Worm (Caenorhabditis elegans) whole organism, early embryonic: ENCODE measurements around the gene C43D7.7.

Experiments used
- B0310.2 ChIP-seq: sonication (generic microtip); optimal IDR thresholded peaks from 2 replicates; lab custom pipeline; 2016; ENCODE audit warnings: mild to moderate bottlenecking, missing genetic modification characterization, missing compliant biosample characterization
- F13C5.2 ChIP-seq: sonication (generic microtip); optimal IDR thresholded peaks from 2 replicates; lab custom pipeline; 2017; ENCODE audit warnings: mild to moderate bottlenecking, missing genetic modification characterization, inconsistent platforms, missing compliant biosample characterization
- aly-1 ChIP-seq: sonication (generic microtip); optimal IDR thresholded peaks from 2 replicates; lab custom pipeline; 2016; ENCODE audit warnings: missing genetic modification characterization, missing compliant biosample characterization
- ama-1 ChIP-seq: fragments of 150-350 bp; optimal IDR thresholded peaks from 2 replicates; lab custom pipeline; 2014
- ceh-13 ChIP-seq: fragments of 200-800 bp; sonication (Bioruptor generic); optimal IDR thresholded peaks from 2 replicates; lab custom pipeline; 2018; ENCODE audit warnings: mild to moderate bottlenecking, missing genetic modification characterization, missing compliant biosample characterization
- ceh-36 ChIP-seq: sonication (generic microtip); optimal IDR thresholded peaks from 2 replicates; lab custom pipeline; 2016; ENCODE audit warnings: missing genetic modification characterization, inconsistent platforms, missing compliant biosample characterization
- ets-7 ChIP-seq: sonication (generic microtip); optimal IDR thresholded peaks from 2 replicates; lab custom pipeline; 2016; ENCODE audit warnings: missing genotype, missing genetic modification characterization, missing compliant biosample characterization
- flt-1 ChIP-seq: fragments of 200-800 bp; sonication (Bioruptor generic); IDR thresholded peaks from 2 replicates; pipeline ENCODE4 v1.3.6; 2022; ENCODE audit warnings: missing genetic modification characterization, missing compliant biosample characterization
- hmbx-1 ChIP-seq: sonication (generic microtip); optimal IDR thresholded peaks from 2 replicates; lab custom pipeline; 2016; ENCODE audit warnings: mild to moderate bottlenecking, missing genetic modification characterization, missing compliant biosample characterization
- hmg-4 ChIP-seq: fragments of 200-800 bp; sonication (Bioruptor generic); optimal IDR thresholded peaks from 2 replicates; lab custom pipeline; 2018; ENCODE audit warnings: mild to moderate bottlenecking, missing genetic modification characterization, missing compliant biosample characterization
- hnd-1 ChIP-seq: sonication (generic microtip); optimal IDR thresholded peaks from 2 replicates; lab custom pipeline; 2016; ENCODE audit warnings: missing genetic modification characterization, missing compliant biosample characterization
- pes-1 ChIP-seq: fragments of 200-800 bp; sonication (Bioruptor generic); IDR thresholded peaks from 2 replicates; pipeline ENCODE4 v1.3.6; 2022; ENCODE audit warnings: missing genetic modification reagents, missing genetic modification characterization, missing compliant biosample characterization
- scrt-1 ChIP-seq: fragments of 200-800 bp; sonication (Bioruptor generic); IDR thresholded peaks from 2 replicates; pipeline ENCODE4 v1.3.6; 2022; ENCODE audit warnings: missing genetic modification characterization, missing compliant biosample characterization
- sea-1 ChIP-seq: fragments of 200-800 bp; sonication (Bioruptor generic); conservative IDR thresholded peaks from 2 replicates; pipeline ENCODE4 v1.3.6; 2022; ENCODE audit warnings: missing genetic modification characterization, missing compliant biosample characterization
- tbx-11 ChIP-seq: fragments of 200-800 bp; sonication (Bioruptor generic); IDR thresholded peaks from 2 replicates; pipeline ENCODE4 v1.3.6; 2022; ENCODE audit warnings: missing genetic modification characterization, missing compliant biosample characterization
- tbx-37 ChIP-seq: fragments of 200-800 bp; sonication (Bioruptor generic); conservative IDR thresholded peaks from 2 replicates; pipeline ENCODE4 v1.3.6; 2022; ENCODE audit warnings: missing genetic modification reagents, missing genetic modification characterization, missing compliant biosample characterization
- tra-4 ChIP-seq: sonication (generic microtip); optimal IDR thresholded peaks from 2 replicates; lab custom pipeline; 2017; ENCODE audit warnings: missing genetic modification characterization, missing compliant biosample characterization

Gene C43D7.7

ce11 chrV:19319460-19319995 lies at the start of gene C43D7.7:
Gene C43D7.7 (minus strand): TSS chrV:19319510.
- no peak for TF ChIP-seq pes-1 (GFP tag; lab: Robert Waterston, UW)
- TF ChIP-seq hmg-4 (GFP tag; lab: Kevin White, UChicago): no peak
- no peak for TF ChIP-seq scrt-1 (GFP tag; lab: Robert Waterston, UW)
- TF ChIP-seq ceh-13: no peak

- no peak for TF ChIP-seq hnd-1 (tag; lab: Kevin White, UChicago)
- TF ChIP-seq hmg-4 (GFP tag; lab: Kevin White, UChicago): no peak
- no peak for TF ChIP-seq hmbx-1
- no peak for TF ChIP-seq flt-1 (GFP tag; lab: Robert Waterston, UW)
- no peak for TF ChIP-seq ceh-36
- no peak for TF ChIP-seq tbx-11 (GFP tag; lab: Robert Waterston, UW)
- no peak for TF ChIP-seq aly-1 (tag; lab: Kevin White, UChicago)
- no peak for TF ChIP-seq ets-7
- no peak for TF ChIP-seq tra-4 (tag; lab: Kevin White, UChicago)
- no peak for TF ChIP-seq pes-1 (GFP tag; lab: Robert Waterston, UW)
- no peak for TF ChIP-seq tbx-37
- no peak for TF ChIP-seq F13C5.2
- TF ChIP-seq sea-1 (GFP tag; lab: Robert Waterston, UW): no peak
- no peak for TF ChIP-seq ama-1 (lab: Kevin White, UChicago)
- TF ChIP-seq B0310.2 (tag; lab: Kevin White, UChicago): no peak
- no peak for TF ChIP-seq scrt-1 (GFP tag; lab: Robert Waterston, UW)
- TF ChIP-seq ceh-13: no peak
Measured at ce11 chrV:19362568-19362967, 43.3 kb upstream of the C43D7.7 start, which contains the start of gene C14B4.2. Gene C14B4.2 (minus strand): TSS chrV:19362668.

- TF ChIP-seq flt-1 (GFP tag; lab: Robert Waterston, UW) (no peak), F13C5.2 (no peak), hmbx-1 (no peak), hnd-1 (tag; lab: Kevin White, UChicago) (no peak), hmg-4 (GFP tag; lab: Kevin White, UChicago) (no peak), tra-4 (tag; lab: Kevin White, UChicago) (no peak), ama-1 (lab: Kevin White, UChicago) (no peak), aly-1 (tag; lab: Kevin White, UChicago) (no peak), ets-7 (no peak), ceh-36 (no peak), B0310.2 (tag; lab: Kevin White, UChicago) (no peak), scrt-1 (GFP tag; lab: Robert Waterston, UW) (no peak), ceh-13 (no peak), tbx-11 (GFP tag; lab: Robert Waterston, UW) (no peak), sea-1 (GFP tag; lab: Robert Waterston, UW) (no peak), tbx-37 (no peak), pes-1 (GFP tag; lab: Robert Waterston, UW) (no peak)
Measured at ce11 chrV:19358039-19358438, 38.7 kb upstream of the C43D7.7 start.

- TF ChIP-seq hmbx-1 (no peak), hnd-1 (tag; lab: Kevin White, UChicago) (no peak), scrt-1 (GFP tag; lab: Robert Waterston, UW) (no peak), ama-1 (lab: Kevin White, UChicago) (no peak), pes-1 (GFP tag; lab: Robert Waterston, UW) (no peak), ceh-36 (no peak), tra-4 (tag; lab: Kevin White, UChicago) (no peak), tbx-11 (GFP tag; lab: Robert Waterston, UW) (no peak), flt-1 (GFP tag; lab: Robert Waterston, UW) (no peak), aly-1 (tag; lab: Kevin White, UChicago) (no peak), tbx-37 (no peak), B0310.2 (tag; lab: Kevin White, UChicago) (no peak)
Measured at ce11 chrV:19356717-19357116, 37.4 kb upstream of the C43D7.7 start.

- TF ChIP-seq ceh-13: no peak
- TF ChIP-seq hnd-1 (tag; lab: Kevin White, UChicago): no peak
- no peak for TF ChIP-seq B0310.2 (tag; lab: Kevin White, UChicago)
- no peak for TF ChIP-seq hmg-4 (GFP tag; lab: Kevin White, UChicago)
- no peak for TF ChIP-seq flt-1 (GFP tag; lab: Robert Waterston, UW)
- no peak for TF ChIP-seq ama-1 (lab: Kevin White, UChicago)
- TF ChIP-seq aly-1 (tag; lab: Kevin White, UChicago): no peak
- TF ChIP-seq ceh-36: no peak
- no peak for TF ChIP-seq tbx-37
Measured at ce11 chrV:19355219-19355618, 35.9 kb upstream of the C43D7.7 start.

ce11 chrV:19354506-19354905 lies 35.2 kb upstream of the C43D7.7 start:
- no peak for TF ChIP-seq aly-1 (tag; lab: Kevin White, UChicago)
- TF ChIP-seq tbx-37: no peak
- TF ChIP-seq flt-1 (GFP tag; lab: Robert Waterston, UW): no peak
- TF ChIP-seq F13C5.2: no peak
- no peak for TF ChIP-seq tra-4 (tag; lab: Kevin White, UChicago)
- TF ChIP-seq ceh-36: no peak
- TF ChIP-seq ets-7: no peak
- no peak for TF ChIP-seq sea-1 (GFP tag; lab: Robert Waterston, UW)
- no peak for TF ChIP-seq pes-1 (GFP tag; lab: Robert Waterston, UW)
- TF ChIP-seq hmbx-1: no peak
- TF ChIP-seq hnd-1 (tag; lab: Kevin White, UChicago): no peak
- TF ChIP-seq ama-1 (lab: Kevin White, UChicago): no peak
- TF ChIP-seq ceh-13: no peak
- TF ChIP-seq tbx-11 (GFP tag; lab: Robert Waterston, UW): no peak
- no peak for TF ChIP-seq scrt-1 (GFP tag; lab: Robert Waterston, UW)
- no peak for TF ChIP-seq B0310.2 (tag; lab: Kevin White, UChicago)
- TF ChIP-seq hmg-4 (GFP tag; lab: Kevin White, UChicago): no peak

- TF ChIP-seq hmg-4 (GFP tag; lab: Kevin White, UChicago) (no peak), ets-7 (no peak), tbx-37 (no peak), hnd-1 (tag; lab: Kevin White, UChicago) (no peak), ceh-36 (no peak), aly-1 (tag; lab: Kevin White, UChicago) (no peak), tbx-11 (GFP tag; lab: Robert Waterston, UW) (no peak), pes-1 (GFP tag; lab: Robert Waterston, UW) (no peak), flt-1 (GFP tag; lab: Robert Waterston, UW) (no peak), ceh-13 (no peak), sea-1 (GFP tag; lab: Robert Waterston, UW) (no peak), hmbx-1 (no peak), F13C5.2 (no peak), tra-4 (tag; lab: Kevin White, UChicago) (no peak), B0310.2 (tag; lab: Kevin White, UChicago) (no peak)
Measured at ce11 chrV:19351944-19352343, 32.6 kb upstream of the C43D7.7 start.
